Fruit fly (Drosophila melanogaster) whole organism, prepupa: ENCODE results near the gene Cyp312a1.

ENCODE experiments used
- Blimp-1 ChIP-seq: fragments of 200-800 bp; sonication (Bioruptor generic); optimal IDR thresholded peaks from 3 replicates; lab custom pipeline; 2017; ENCODE audit warnings: missing biosample characterization, missing genetic modification characterization, mild to moderate bottlenecking, moderate library complexity, missing genetic modification reagents
- CG10631 ChIP-seq: fragments of 200-800 bp; sonication (Bioruptor generic); optimal IDR thresholded peaks from 2 replicates; lab custom pipeline; 2016; ENCODE audit warnings: missing biosample characterization, missing genetic modification characterization
- CG11762 ChIP-seq: fragments of 200-800 bp; sonication (Bioruptor generic); optimal IDR thresholded peaks from 3 replicates; lab custom pipeline; 2016; ENCODE audit warnings: missing biosample characterization, missing genetic modification characterization; ENCODE audit not compliant: insufficient read depth
- CG11902 ChIP-seq: fragments of 200-800 bp; sonication (Bioruptor generic); optimal IDR thresholded peaks from 3 replicates; lab custom pipeline; 2016; ENCODE audit warnings: missing biosample characterization, missing genetic modification characterization
- CG1621 ChIP-seq: fragments of 200-800 bp; sonication (Bioruptor generic); optimal IDR thresholded peaks from 3 replicates; lab custom pipeline; 2018; ENCODE audit warnings: missing biosample characterization, mild to moderate bottlenecking, missing genetic modification characterization
- CG31627 ChIP-seq: fragments of 200-800 bp; sonication (Bioruptor generic); optimal IDR thresholded peaks from 3 replicates; lab custom pipeline; 2016; ENCODE audit warnings: missing biosample characterization, missing genetic modification characterization
- CG32006 ChIP-seq: fragments of 200-800 bp; sonication (Bioruptor generic); optimal IDR thresholded peaks from 3 replicates; lab custom pipeline; 2017; ENCODE audit warnings: missing biosample characterization, mild to moderate bottlenecking, missing genetic modification characterization
- CG34406 ChIP-seq: fragments of 200-800 bp; sonication (Bioruptor generic); optimal IDR thresholded peaks from 3 replicates; lab custom pipeline; 2016; ENCODE audit warnings: missing biosample characterization, missing genetic modification characterization
- CG4318 ChIP-seq: fragments of 200-800 bp; sonication (Bioruptor generic); optimal IDR thresholded peaks from 3 replicates; lab custom pipeline; 2017; ENCODE audit warnings: missing biosample characterization, mild to moderate bottlenecking, missing genetic modification characterization
- CG6163 ChIP-seq: fragments of 200-800 bp; sonication (Bioruptor generic); IDR thresholded peaks from 3 replicates; pipeline ENCODE4 v1.3.6; 2022; ENCODE audit warnings: missing biosample characterization, missing genetic modification characterization
- CG6854 ChIP-seq: fragments of 200-800 bp; sonication (Bioruptor generic); optimal IDR thresholded peaks from 2 replicates; lab custom pipeline; 2017; ENCODE audit warnings: missing biosample characterization, mild to moderate bottlenecking, missing genetic modification characterization
- CG7368 ChIP-seq: fragments of 200-800 bp; sonication (Bioruptor generic); optimal IDR thresholded peaks from 3 replicates; lab custom pipeline; 2016; ENCODE audit warnings: missing biosample characterization, missing genetic modification characterization
- CG8119 ChIP-seq: fragments of 200-800 bp; sonication (Bioruptor generic); IDR thresholded peaks from 3 replicates; pipeline ENCODE4 v1.3.6; 2022; ENCODE audit warnings: missing biosample characterization, missing genetic modification characterization
- CG8319 ChIP-seq: fragments of 200-800 bp; sonication (Bioruptor generic); optimal IDR thresholded peaks from 3 replicates; lab custom pipeline; 2016; ENCODE audit warnings: missing biosample characterization, missing genetic modification characterization
- CG8632 ChIP-seq: fragments of 200-800 bp; sonication (Bioruptor generic); optimal IDR thresholded peaks from 3 replicates; lab custom pipeline; 2016; ENCODE audit warnings: missing biosample characterization, missing genetic modification characterization
- CG9139 ChIP-seq: fragments of 200-800 bp; sonication (Bioruptor generic); optimal IDR thresholded peaks from 3 replicates; lab custom pipeline; 2017; ENCODE audit warnings: missing biosample characterization, mild to moderate bottlenecking, missing genetic modification characterization
- Eip75B ChIP-seq: fragments of 200-800 bp; sonication (Bioruptor generic); optimal IDR thresholded peaks from 3 replicates; lab custom pipeline; 2016; ENCODE audit warnings: missing biosample characterization, missing genetic modification characterization
- Eip78C ChIP-seq: fragments of 200-800 bp; sonication (Bioruptor generic); peaks from one replicate; lab custom pipeline; 2016; ENCODE audit warnings: missing biosample characterization, missing genetic modification characterization
- Eip93F ChIP-seq: fragments of 200-800 bp; sonication (Bioruptor generic); optimal IDR thresholded peaks from 2 replicates; lab custom pipeline; 2016; ENCODE audit warnings: missing biosample characterization, mild to moderate bottlenecking, missing genetic modification characterization
- Ets96B ChIP-seq: fragments of 200-800 bp; optimal IDR thresholded peaks from 2 replicates; lab custom pipeline; 2019; ENCODE audit warnings: missing biosample characterization, mild to moderate bottlenecking, missing genetic modification characterization, moderate library complexity
- Gug ChIP-seq: fragments of 200-800 bp; sonication (Bioruptor generic); IDR thresholded peaks from 2 replicates; pipeline ENCODE4 v1.3.6; 2022; ENCODE audit warnings: missing biosample characterization, missing genetic modification characterization
- Hr39 ChIP-seq: fragments of 200-800 bp; sonication (Bioruptor generic); optimal IDR thresholded peaks from 2 replicates; lab custom pipeline; 2016; ENCODE audit warnings: missing biosample characterization, missing genetic modification characterization
- Hr4 ChIP-seq: fragments of 200-800 bp; sonication (Bioruptor generic); optimal IDR thresholded peaks from 3 replicates; lab custom pipeline; 2016; ENCODE audit warnings: missing biosample characterization, missing genetic modification characterization
- Lpt ChIP-seq: fragments of 200-800 bp; sonication (Bioruptor generic); optimal IDR thresholded peaks from 3 replicates; lab custom pipeline; 2016; ENCODE audit warnings: missing biosample characterization, missing genetic modification characterization
- Met ChIP-seq: fragments of 200-800 bp; sonication (Bioruptor generic); optimal IDR thresholded peaks from 3 replicates; lab custom pipeline; 2016; ENCODE audit warnings: missing biosample characterization, missing genetic modification characterization
- Smox ChIP-seq: fragments of 200-800 bp; sonication (Bioruptor generic); optimal IDR thresholded peaks from 3 replicates; lab custom pipeline; 2016; ENCODE audit warnings: missing biosample characterization, missing genetic modification characterization
- Sox102F ChIP-seq: fragments of 200-800 bp; sonication (Bioruptor generic); optimal IDR thresholded peaks from 2 replicates; lab custom pipeline; 2016; ENCODE audit warnings: missing biosample characterization, mild to moderate bottlenecking, missing genetic modification characterization
- Sox15 ChIP-seq: fragments of 200-800 bp; sonication (Bioruptor generic); optimal IDR thresholded peaks from 3 replicates; lab custom pipeline; 2016; ENCODE audit warnings: missing biosample characterization, missing genetic modification characterization
- acj6 ChIP-seq: fragments of 200-800 bp; sonication (Bioruptor generic); optimal IDR thresholded peaks from 3 replicates; lab custom pipeline; 2016; ENCODE audit warnings: missing biosample characterization, missing genetic modification characterization
- cyc ChIP-seq: fragments of 200-800 bp; sonication (Bioruptor generic); optimal IDR thresholded peaks from 3 replicates; lab custom pipeline; 2016; ENCODE audit warnings: missing biosample characterization, missing genetic modification characterization
- dac ChIP-seq: fragments of 200-800 bp; sonication (Bioruptor generic); optimal IDR thresholded peaks from 2 replicates; lab custom pipeline; 2017; ENCODE audit warnings: missing biosample characterization, mild to moderate bottlenecking, missing genetic modification characterization
- dsx ChIP-seq: fragments of 200-800 bp; optimal IDR thresholded peaks from 3 replicates; lab custom pipeline; 2019; ENCODE audit warnings: missing biosample characterization, mild to moderate bottlenecking, missing genetic modification characterization, moderate library complexity; ENCODE audit not compliant: poor library complexity, severe bottlenecking
- eg ChIP-seq: fragments of 200-800 bp; sonication (Bioruptor generic); IDR thresholded peaks from 3 replicates; pipeline ENCODE4 v1.3.6; 2022; ENCODE audit warnings: missing biosample characterization, missing genetic modification characterization
- esn ChIP-seq: fragments of 200-800 bp; sonication (Bioruptor generic); optimal IDR thresholded peaks from 2 replicates; lab custom pipeline; 2016; ENCODE audit warnings: missing biosample characterization, mild to moderate bottlenecking, missing genetic modification characterization, moderate library complexity
- fd59A ChIP-seq: fragments of 200-800 bp; sonication (Bioruptor generic); optimal IDR thresholded peaks from 2 replicates; lab custom pipeline; 2017; ENCODE audit warnings: missing biosample characterization, mild to moderate bottlenecking, missing genetic modification characterization, missing genetic modification reagents
- fd85E ChIP-seq: fragments of 200-800 bp; sonication (Bioruptor generic); optimal IDR thresholded peaks from 3 replicates; lab custom pipeline; 2016; ENCODE audit warnings: missing biosample characterization, missing genetic modification characterization
- fkh ChIP-seq: fragments of 200-800 bp; sonication (Bioruptor generic); optimal IDR thresholded peaks from 3 replicates; lab custom pipeline; 2017; ENCODE audit warnings: missing biosample characterization, mild to moderate bottlenecking, missing genetic modification characterization, moderate library complexity
- lz ChIP-seq: fragments of 200-800 bp; sonication (Bioruptor generic); optimal IDR thresholded peaks from 3 replicates; lab custom pipeline; 2016; ENCODE audit warnings: missing biosample characterization, missing genetic modification characterization
- net ChIP-seq: fragments of 200-800 bp; sonication (Bioruptor generic); optimal IDR thresholded peaks from 3 replicates; lab custom pipeline; 2016; ENCODE audit warnings: missing biosample characterization, missing genetic modification characterization
- pdm3 ChIP-seq: fragments of 200-800 bp; sonication (Bioruptor generic); optimal IDR thresholded peaks from 3 replicates; lab custom pipeline; 2016; ENCODE audit warnings: missing biosample characterization, missing genetic modification characterization
- spab ChIP-seq: fragments of 200-800 bp; sonication (Bioruptor generic); optimal IDR thresholded peaks from 2 replicates; lab custom pipeline; 2017; ENCODE audit warnings: missing biosample characterization, mild to moderate bottlenecking, missing genetic modification characterization, missing genetic modification reagents
- ss ChIP-seq, 2 experiments: fragments of 200-800 bp; sonication (Bioruptor generic); optimal IDR thresholded peaks; 2 replicates in 1 of 2; 3 replicates in 1 of 2; lab custom pipeline; 2017 to 2018; ENCODE audit warnings: mild to moderate bottlenecking in 2 of 2, missing biosample characterization in 2 of 2, missing genetic modification characterization in 2 of 2, moderate library complexity in 1 of 2
- svp ChIP-seq: fragments of 200-800 bp; sonication (Bioruptor generic); peaks from one replicate; lab custom pipeline; 2016; ENCODE audit warnings: missing biosample characterization, missing genetic modification characterization
- topi ChIP-seq: fragments of 200-800 bp; sonication (Bioruptor generic); optimal IDR thresholded peaks from 3 replicates; lab custom pipeline; 2016; ENCODE audit warnings: missing biosample characterization, missing genetic modification characterization

Cyp312a1 gene

dm6 chr3L:18083994-18084393, 48.5 kb downstream of the Cyp312a1 start:
- TF ChIP-seq eg: no peak
- no peak for TF ChIP-seq lz (GFP tag; lab: Kevin White, UChicago)
- peak; percentile 3 to 18 for TF ChIP-seq ss (GFP tag; optimal IDR thresholded peaks at IDR 0.05; lab: Kevin White, UChicago)
- TF ChIP-seq CG8119 (GFP tag; lab: Robert Waterston, UW): no peak
- TF ChIP-seq Ets96B (tag; lab: Kevin White, UChicago): no peak

DNA sequence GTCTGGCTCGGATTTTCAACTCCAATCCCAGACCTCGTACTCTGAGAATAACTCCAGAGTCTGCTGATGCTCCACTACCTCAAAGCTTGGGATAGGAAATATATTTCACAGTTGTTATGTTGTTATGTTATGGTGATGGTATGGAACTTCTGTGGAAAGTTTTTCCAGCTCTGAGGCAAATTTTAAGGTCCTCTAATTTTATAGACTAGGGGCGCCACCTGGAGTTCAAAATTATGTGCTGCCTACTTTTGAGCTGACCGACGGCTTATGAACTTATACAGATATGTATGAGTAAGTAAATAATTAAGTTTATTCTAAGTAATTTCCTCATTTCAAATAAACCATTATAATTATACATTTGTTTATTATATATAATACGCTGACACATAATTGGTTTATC, 49.1 kb downstream of the Cyp312a1 start:
- peak; percentile 57 for TF ChIP-seq Eip78C (GFP tag; lab: Kevin White, UChicago)
- no peak for TF ChIP-seq ss (GFP tag; optimal IDR thresholded peaks at IDR 0.05; lab: Kevin White, UChicago)
- TF ChIP-seq svp: peak; percentile 73

DNA sequence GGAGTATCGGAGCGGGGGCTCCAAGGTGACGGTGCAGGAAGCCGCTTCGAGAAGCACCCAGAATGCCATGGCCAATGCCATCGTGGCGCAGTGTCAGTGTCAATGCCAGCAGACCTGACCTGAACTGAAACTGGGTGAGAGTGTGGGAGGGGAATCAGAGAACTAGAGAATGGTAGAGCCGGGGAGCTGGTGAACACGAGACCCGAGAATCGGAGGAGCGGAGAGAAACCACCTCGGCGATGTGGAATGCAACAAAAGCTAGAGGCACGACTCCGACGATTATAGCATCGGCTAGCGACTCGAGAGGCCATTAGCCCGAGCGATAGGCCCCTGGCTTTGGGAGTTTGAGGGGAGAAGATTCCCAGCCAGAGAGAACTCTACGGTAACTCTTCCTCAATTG, 50.5 kb downstream of the Cyp312a1 start:
- TF ChIP-seq cyc (GFP tag; lab: Kevin White, UChicago) (no peak), CG8119 (GFP tag; lab: Robert Waterston, UW) (0 out of 3 replicates have a peak, but pooled peaks have one; percentile 15), esn (GFP tag; lab: Kevin White, UChicago) (no peak), CG8319 (GFP tag; lab: Kevin White, UChicago) (no peak), Smox (no peak), Met (no peak), CG4318 (GFP tag; lab: Kevin White, UChicago) (no peak), Sox15 (GFP tag; lab: Kevin White, UChicago) (no peak), fd85E (no peak), CG10631 (GFP tag; lab: Kevin White, UChicago) (no peak), svp (no peak), ss (GFP tag; optimal IDR thresholded peaks at IDR 0.05; lab: Kevin White, UChicago) (peak in 1 of 2 experiments; percentile 40), spab (no peak), Eip78C (GFP tag; lab: Kevin White, UChicago) (no peak), dac (GFP tag; lab: Kevin White, UChicago) (no peak), CG6854 (GFP tag; lab: Kevin White, UChicago) (no peak), lz (GFP tag; lab: Kevin White, UChicago) (no peak), Sox102F (GFP tag; lab: Kevin White, UChicago) (no peak), Lpt (GFP tag; lab: Kevin White, UChicago) (peak; percentile 63), topi (GFP tag; lab: Kevin White, UChicago) (no peak), eg (no peak), CG7368 (GFP tag; lab: Kevin White, UChicago) (no peak), CG8632 (GFP tag; lab: Kevin White, UChicago) (no peak), CG34406 (no peak), fd59A (GFP tag; lab: Kevin White, UChicago) (no peak), CG31627 (no peak), pdm3 (GFP tag; lab: Kevin White, UChicago) (no peak), net (GFP tag; lab: Kevin White, UChicago) (no peak), Eip75B (peak; percentile 19), CG11762 (GFP tag; lab: Kevin White, UChicago) (no peak), Hr4 (GFP tag; lab: Kevin White, UChicago) (no peak), Blimp-1 (GFP tag; lab: Kevin White, UChicago) (no peak), Gug (GFP tag; lab: Robert Waterston, UW) (no peak), CG9139 (no peak), Hr39 (GFP tag; lab: Kevin White, UChicago) (no peak), CG11902 (no peak), CG32006 (no peak), fkh (GFP tag; lab: Kevin White, UChicago) (no peak), Eip93F (no peak), CG6163 (GFP tag; lab: Robert Waterston, UW) (peak; percentile 44; the same call in 1 of the 3 replicates), dsx (GFP tag; lab: Kevin White, UChicago) (no peak), acj6 (no peak), CG1621 (tag; lab: Kevin White, UChicago) (no peak)
